Worm (Caenorhabditis elegans): ENCODE results near the gene ZK757.10.

The ZK757.10 gene

DNA sequence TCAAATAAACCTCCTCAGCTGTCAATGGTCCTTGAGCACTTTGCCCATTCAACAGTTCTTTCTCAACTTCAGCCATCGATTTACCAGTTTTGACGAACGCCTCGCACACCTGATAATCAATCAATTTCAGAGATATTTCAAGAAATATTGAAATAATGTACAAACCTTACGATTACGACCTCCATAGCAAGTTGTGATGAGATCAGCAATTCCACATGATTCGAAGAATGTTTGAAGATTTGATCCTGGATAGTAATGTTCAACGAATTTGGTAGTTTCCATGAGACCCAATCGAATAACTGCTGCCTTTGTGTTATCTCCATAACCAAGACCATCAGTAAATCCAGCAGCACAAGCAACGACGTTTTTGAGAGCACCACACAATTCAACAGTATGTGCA lies 22.1 kb upstream of the ZK757.10 start:
- no peak for TF ChIP-seq F22D6.2 (tag; optimal IDR thresholded peaks at IDR 0.05)
- TF ChIP-seq atf-7 (tag; optimal IDR thresholded peaks at IDR 0.05) = no peak
- TF ChIP-seq ceh-100 (GFP tag; IDR thresholded peaks at IDR 0.05) = no peak
- TF ChIP-seq hmg-20 (GFP tag; IDR thresholded peaks at IDR 0.05) = no peak
- no peak for TF ChIP-seq akir-1 (GFP tag; optimal IDR thresholded peaks at IDR 0.05)
- TF ChIP-seq somi-1 (GFP tag; optimal IDR thresholded peaks at IDR 0.05) = no peak
- TF ChIP-seq hlh-26 (GFP tag; conservative IDR thresholded peaks at IDR 0.05) = no peak
- TF ChIP-seq snpc-1.3 (tag; optimal IDR thresholded peaks at IDR 0.05; ENCODE audit: insufficient read depth) = no peak
- no peak for TF ChIP-seq nhr-120 (GFP tag; IDR thresholded peaks at IDR 0.05)
- no peak for TF ChIP-seq tlf-1 (GFP tag; optimal IDR thresholded peaks at IDR 0.05)
- TF ChIP-seq lin-40 (tag; optimal IDR thresholded peaks at IDR 0.05) = no peak
- no peak for TF ChIP-seq let-526 (GFP tag; IDR thresholded peaks at IDR 0.05)
- TF ChIP-seq cebp-2 (GFP tag; IDR thresholded peaks at IDR 0.05) = no peak
- TF ChIP-seq nhr-179 (tag; optimal IDR thresholded peaks at IDR 0.05) = no peak
- TF ChIP-seq F23B12.7 (tag; optimal IDR thresholded peaks at IDR 0.05; ENCODE audit: insufficient read depth) = no peak
- no peak for TF ChIP-seq Y95B8A.8 (GFP tag; IDR thresholded peaks at IDR 0.05)

DNA sequence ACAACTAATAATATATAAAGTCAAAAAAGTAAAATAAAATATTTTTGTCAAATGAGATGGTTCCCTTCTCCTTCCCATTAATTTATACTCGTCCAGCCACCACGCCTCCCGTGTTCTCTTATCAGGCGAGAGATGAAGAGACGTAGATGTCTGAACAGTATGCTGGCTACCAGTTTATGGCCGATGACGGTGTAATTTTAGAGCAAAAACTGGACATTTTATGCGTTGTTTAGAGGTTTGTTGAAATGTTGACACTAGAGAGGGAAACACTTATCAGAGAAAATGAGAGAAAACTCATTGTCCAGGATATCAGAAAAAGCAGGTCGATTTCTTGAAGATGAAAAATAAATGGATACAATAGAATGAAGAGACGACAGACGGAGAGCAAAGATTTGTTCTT lies 19.9 kb upstream of the ZK757.10 start:
- TF ChIP-seq dpl-1 (GFP tag; optimal IDR thresholded peaks at IDR 0.05) = no peak
- TF ChIP-seq nhr-80 (tag; optimal IDR thresholded peaks at IDR 0.05) = peak; percentile 51
- TF ChIP-seq egl-44 (GFP tag; IDR thresholded peaks at IDR 0.05) = no peak
- TF ChIP-seq tbp1 (GFP tag; optimal IDR thresholded peaks at IDR 0.05) = no peak
- TF ChIP-seq repo-1 (tag; optimal IDR thresholded peaks at IDR 0.05) = no peak
- TF ChIP-seq lag-1 (GFP tag; IDR thresholded peaks at IDR 0.05) = no peak
- TF ChIP-seq attf-3 (GFP tag; conservative IDR thresholded peaks at IDR 0.05) = no peak

DNA sequence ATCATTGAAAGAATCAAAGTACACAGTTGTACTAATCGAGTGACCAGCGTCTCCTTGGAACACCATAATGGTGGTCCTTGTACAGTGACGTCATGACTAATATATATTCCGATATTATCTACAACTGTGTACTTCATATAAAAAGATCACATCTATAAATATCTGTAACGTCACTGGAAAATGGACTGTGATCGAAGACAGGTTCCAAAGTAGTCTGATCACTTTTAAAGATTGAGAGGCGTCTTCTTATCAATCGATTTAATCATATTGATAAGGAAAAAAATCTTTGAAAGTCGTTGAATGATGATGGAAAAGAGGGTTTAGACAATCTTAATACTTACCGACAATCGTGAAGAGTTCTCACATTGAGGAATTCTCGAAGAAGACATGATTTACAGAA lies 19.0 kb upstream of the ZK757.10 start:
- no peak for TF ChIP-seq snpc-1.3 (tag; optimal IDR thresholded peaks at IDR 0.05; ENCODE audit: insufficient read depth)
- TF ChIP-seq tbx-9 (tag; optimal IDR thresholded peaks at IDR 0.05; ENCODE audit: borderline replicate concordance) = no peak
- TF ChIP-seq nhr-80 (tag; optimal IDR thresholded peaks at IDR 0.05) = peak; percentile 7
- TF ChIP-seq F33H1.4 (GFP tag; IDR thresholded peaks at IDR 0.05) = no peak

DNA sequence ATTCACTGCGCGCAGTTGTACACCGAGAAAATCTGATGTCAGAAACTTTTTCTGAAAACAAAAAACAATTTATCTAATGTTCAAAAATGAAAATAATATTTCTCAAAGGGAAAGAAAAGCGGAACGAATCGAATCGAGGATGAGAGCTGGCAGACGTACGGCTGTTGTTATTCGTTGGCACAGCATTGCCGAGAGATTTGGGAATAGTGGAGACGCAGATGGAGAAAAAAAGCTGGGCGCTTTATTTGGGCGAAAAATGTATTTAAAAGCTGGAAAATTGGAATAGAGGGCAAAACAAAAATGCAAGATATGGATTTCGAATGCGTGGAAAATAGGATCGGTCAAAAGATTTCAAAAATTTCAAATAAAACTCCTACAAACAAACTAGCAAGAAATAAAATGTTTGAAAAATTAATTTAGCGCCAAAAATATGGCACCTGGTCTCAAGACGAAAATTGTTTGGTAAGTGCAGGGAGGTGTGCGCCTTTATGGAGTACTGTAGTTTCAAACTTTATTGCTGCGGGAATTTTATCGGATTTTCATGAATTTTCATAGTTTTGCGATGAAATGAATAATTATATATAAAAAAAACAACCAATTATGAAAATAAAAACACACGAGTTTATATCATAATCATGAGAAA lies 17.8 kb upstream of the ZK757.10 start, which contains the start of gene gpdh-2:
gpdh-2 (minus strand) TSS at position 51 of the 643 bp plus-strand sequence.
- TF ChIP-seq efl-1 (GFP tag; optimal IDR thresholded peaks at IDR 0.05) = peak; percentile 37
- no peak for TF ChIP-seq rpc-1 (optimal IDR thresholded peaks at IDR 0.05)
- TF ChIP-seq rpc-1 (tag; optimal IDR thresholded peaks at IDR 0.05) = no peak
- TF ChIP-seq die-1 (tag; optimal IDR thresholded peaks at IDR 0.05) = no peak
- no peak for TF ChIP-seq ztf-28 (GFP tag; IDR thresholded peaks at IDR 0.05)
- no peak for TF ChIP-seq ZK185.1 (tag; optimal IDR thresholded peaks at IDR 0.05; ENCODE audit: poor library complexity, severe bottlenecking)
- TF ChIP-seq egl-18 (GFP tag; IDR thresholded peaks at IDR 0.05) = no peak
- TF ChIP-seq sea-2 (GFP tag; IDR thresholded peaks at IDR 0.05) = no peak
- TF ChIP-seq ceh-58 (GFP tag; IDR thresholded peaks at IDR 0.05) = no peak
- no peak for TF ChIP-seq akir-1 (GFP tag; optimal IDR thresholded peaks at IDR 0.05)
- no peak for TF ChIP-seq tbx-9 (tag; optimal IDR thresholded peaks at IDR 0.05; ENCODE audit: borderline replicate concordance)
- peak; percentile 46; the same call in 1 of the 2 replicates for TF ChIP-seq F33H1.4 (GFP tag; IDR thresholded peaks at IDR 0.05)
- TF ChIP-seq madf-6 (GFP tag; IDR thresholded peaks at IDR 0.05) = peak; percentile 74; the same call in 1 of the 2 replicates
- no peak for TF ChIP-seq ekl-4 (GFP tag; IDR thresholded peaks at IDR 0.05)
- no peak for TF ChIP-seq nhr-80 (tag; optimal IDR thresholded peaks at IDR 0.05)
- no peak for TF ChIP-seq mxl-1 (tag; optimal IDR thresholded peaks at IDR 0.05)
- TF ChIP-seq rec-8 (tag; optimal IDR thresholded peaks at IDR 0.05) = no peak
- TF ChIP-seq hsf-1 (GFP tag; IDR thresholded peaks at IDR 0.05) = no peak
- no peak for TF ChIP-seq sptf-2 (GFP tag; optimal IDR thresholded peaks at IDR 0.05)
- no peak for TF ChIP-seq lin-26 (GFP tag; IDR thresholded peaks at IDR 0.05)
- TF ChIP-seq xnd-1 (tag; optimal IDR thresholded peaks at IDR 0.05) = peak; percentile 24
- TF ChIP-seq pha-4 (tag; optimal IDR thresholded peaks at IDR 0.05) = no peak
- no peak for TF ChIP-seq madf-8 (GFP tag; conservative IDR thresholded peaks at IDR 0.05)
- no peak for TF ChIP-seq dpl-1 (GFP tag; optimal IDR thresholded peaks at IDR 0.05)

All from whole organism, young adult.